Worm (Caenorhabditis elegans) whole organism, young adult: Measurements from ENCODE around the gene sulp-5.

ENCODE experiments used
- B0336.3 ChIP-seq: fragments of 200-800 bp; sonication (Bioruptor generic); IDR thresholded peaks from 2 replicates; pipeline ENCODE4 v1.3.6; 2022; ENCODE audit warnings: missing genetic modification characterization, missing compliant biosample characterization
- F22D6.2 ChIP-seq: sonication (generic microtip); optimal IDR thresholded peaks from 2 replicates; lab custom pipeline; 2016; ENCODE audit warnings: mild to moderate bottlenecking, missing genetic modification characterization, missing compliant biosample characterization
- dpff-1 ChIP-seq: sonication (generic microtip); optimal IDR thresholded peaks from 2 replicates; lab custom pipeline; 2017; ENCODE audit warnings: mild to moderate bottlenecking, missing genetic modification characterization, missing compliant biosample characterization
- lag-1 ChIP-seq: fragments of 200-800 bp; sonication (Bioruptor generic); IDR thresholded peaks from 2 replicates; pipeline ENCODE4 v1.3.6; 2022; ENCODE audit warnings: missing genetic modification reagents, missing genetic modification characterization, missing compliant biosample characterization
- lin-26 ChIP-seq: fragments of 200-800 bp; sonication (Bioruptor generic); IDR thresholded peaks from 2 replicates; pipeline ENCODE4 v1.3.6; 2022; ENCODE audit warnings: missing genetic modification reagents, missing genetic modification characterization, missing compliant biosample characterization
- lir-1 ChIP-seq: fragments of 200-800 bp; sonication (Bioruptor generic); conservative IDR thresholded peaks from 2 replicates; pipeline ENCODE4 v1.3.6; 2022; ENCODE audit warnings: missing genetic modification reagents, missing genetic modification characterization, missing compliant biosample characterization
- pha-4 ChIP-seq: fragments of 150-350 bp; sonication (generic microtip); optimal IDR thresholded peaks from 2 replicates; lab custom pipeline; 2014; ENCODE audit warnings: missing biosample characterization, missing genetic modification reagents, missing genetic modification characterization
- unc-130 ChIP-seq: sonication (generic microtip); optimal IDR thresholded peaks from 2 replicates; lab custom pipeline; 2016; ENCODE audit warnings: missing genetic modification reagents, missing genetic modification characterization, missing compliant biosample characterization
- unc-62 ChIP-seq: fragments of 150-350 bp; optimal IDR thresholded peaks from 2 replicates; lab custom pipeline; 2014; ENCODE audit warnings: missing biosample characterization, missing genetic modification reagents, missing genetic modification characterization
- ztf-25 ChIP-seq: fragments of 200-800 bp; sonication (Bioruptor generic); IDR thresholded peaks from 2 replicates; pipeline ENCODE4 v1.3.6; 2022; ENCODE audit warnings: missing genetic modification reagents, missing genetic modification characterization, missing compliant biosample characterization
- ztf-6 ChIP-seq: fragments of 200-800 bp; sonication (Bioruptor generic); IDR thresholded peaks from 2 replicates; pipeline ENCODE4 v1.3.6; 2022; ENCODE audit warnings: missing genetic modification reagents, missing genetic modification characterization, missing compliant biosample characterization

ce11 chrV:11885087-11885486, 5.3 kb downstream of the sulp-5 start:
- TF ChIP-seq unc-130 (GFP tag; lab: Kevin White, UChicago) (no peak), B0336.3 (GFP tag; lab: Robert Waterston, UW) (no peak), pha-4 (tag; lab: Kevin White, UChicago) (peak; percentile 33), lag-1 (GFP tag; lab: Robert Waterston, UW) (no peak), lin-26 (GFP tag; lab: Robert Waterston, UW) (no peak), lir-1 (no peak), F22D6.2 (tag; lab: Kevin White, UChicago) (no peak), unc-62 (GFP tag; lab: Kevin White, UChicago) (no peak), dpff-1 (tag; lab: Kevin White, UChicago) (no peak), ztf-25 (GFP tag; lab: Robert Waterston, UW) (no peak), ztf-6 (GFP tag; lab: Robert Waterston, UW) (no peak)
